Worm (Caenorhabditis elegans): ENCODE measurements around the gene sur-7.

Gene sur-7

DNA sequence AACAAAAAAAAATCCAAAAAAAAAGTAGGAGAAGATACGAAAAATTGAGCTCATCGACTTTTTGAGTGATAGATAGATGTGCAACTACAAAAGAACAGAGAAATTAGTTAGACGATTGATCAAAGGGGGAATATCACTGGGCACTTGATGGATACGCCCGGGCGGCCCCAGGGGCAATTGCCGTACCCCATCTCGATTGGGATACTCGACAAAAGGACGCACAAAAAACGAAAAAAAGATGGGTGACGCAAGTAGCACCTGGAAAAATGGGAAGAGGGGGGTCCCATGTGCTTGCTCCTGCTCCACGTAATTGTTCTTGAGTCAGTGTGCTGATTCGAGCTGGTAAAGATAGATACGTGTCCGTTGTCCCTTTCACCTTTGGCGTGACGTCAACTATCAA, 15.4 kb upstream of the sur-7 start:
- no peak for TF ChIP-seq efl-1 (GFP tag; optimal IDR thresholded peaks at IDR 0.05)
- no peak for TF ChIP-seq nhr-80 (tag; optimal IDR thresholded peaks at IDR 0.05)
- 0 out of 2 replicates have a peak, but pooled peaks have one; percentile 36 for TF ChIP-seq nfyb-1 (GFP tag; IDR thresholded peaks at IDR 0.05)
- no peak for TF ChIP-seq F52B5.7 (tag; optimal IDR thresholded peaks at IDR 0.05)

DNA sequence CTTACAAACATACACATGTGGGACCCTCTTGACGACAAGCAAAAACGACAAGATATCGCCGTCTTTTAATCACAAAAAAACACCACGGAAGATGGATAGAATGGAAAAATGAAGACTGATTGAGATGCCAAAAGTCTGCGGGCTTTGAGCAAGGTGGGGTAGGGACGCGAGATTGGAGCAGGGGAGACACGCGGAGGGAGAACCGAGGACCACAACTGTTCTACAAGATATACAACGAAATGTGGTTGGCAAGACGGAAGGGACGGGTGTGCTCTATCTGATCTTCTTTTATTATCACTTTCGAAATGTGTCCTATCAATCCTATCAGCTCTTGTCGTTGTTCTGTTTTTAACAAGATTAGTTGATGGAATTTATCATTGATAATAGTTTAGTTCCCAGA, 12.8 kb upstream of the sur-7 start:
- TF ChIP-seq nhr-120 (GFP tag; IDR thresholded peaks at IDR 0.05) (no peak), B0261.1 (tag; optimal IDR thresholded peaks at IDR 0.05) (no peak), F33H1.4 (GFP tag; IDR thresholded peaks at IDR 0.05) (no peak), ceh-100 (GFP tag; IDR thresholded peaks at IDR 0.05) (no peak), Y56A3A.18 (GFP tag; IDR thresholded peaks at IDR 0.05) (no peak), lag-1 (GFP tag; IDR thresholded peaks at IDR 0.05) (no peak), pbrm-1 (GFP tag; IDR thresholded peaks at IDR 0.05) (no peak), ztf-26 (tag; optimal IDR thresholded peaks at IDR 0.05) (no peak), dpl-1 (GFP tag; optimal IDR thresholded peaks at IDR 0.05) (no peak), cebp-2 (GFP tag; IDR thresholded peaks at IDR 0.05) (no peak), snpc-1.3 (tag; optimal IDR thresholded peaks at IDR 0.05; ENCODE audit: insufficient read depth) (no peak), lin-40 (tag; optimal IDR thresholded peaks at IDR 0.05) (no peak), rec-8 (tag; optimal IDR thresholded peaks at IDR 0.05) (no peak), unc-62 (GFP tag; optimal IDR thresholded peaks at IDR 0.05) (no peak), egl-44 (GFP tag; IDR thresholded peaks at IDR 0.05) (no peak), him-1 (tag; optimal IDR thresholded peaks at IDR 0.05) (no peak), ztf-6 (GFP tag; IDR thresholded peaks at IDR 0.05) (no peak), sptf-2 (GFP tag; optimal IDR thresholded peaks at IDR 0.05) (no peak), rpc-1 (optimal IDR thresholded peaks at IDR 0.05) (no peak), rpc-1 (tag; optimal IDR thresholded peaks at IDR 0.05) (no peak), mel-28 (tag; optimal IDR thresholded peaks at IDR 0.05; ENCODE audit: borderline replicate concordance) (no peak)

ce11 chrX:16366508-16366907, 9.9 kb upstream of the sur-7 start:
- TF ChIP-seq ceh-79 (tag; optimal IDR thresholded peaks at IDR 0.05) = no peak
- TF ChIP-seq hlh-12 (tag; optimal IDR thresholded peaks at IDR 0.05) = no peak
- TF ChIP-seq ztf-26 (tag; optimal IDR thresholded peaks at IDR 0.05) = no peak
- no peak for TF ChIP-seq unc-130 (GFP tag; optimal IDR thresholded peaks at IDR 0.05)
- no peak for TF ChIP-seq C17E4.6 (GFP tag; IDR thresholded peaks at IDR 0.05)
- TF ChIP-seq F57C9.4 (tag; optimal IDR thresholded peaks at IDR 0.05) = no peak

DNA sequence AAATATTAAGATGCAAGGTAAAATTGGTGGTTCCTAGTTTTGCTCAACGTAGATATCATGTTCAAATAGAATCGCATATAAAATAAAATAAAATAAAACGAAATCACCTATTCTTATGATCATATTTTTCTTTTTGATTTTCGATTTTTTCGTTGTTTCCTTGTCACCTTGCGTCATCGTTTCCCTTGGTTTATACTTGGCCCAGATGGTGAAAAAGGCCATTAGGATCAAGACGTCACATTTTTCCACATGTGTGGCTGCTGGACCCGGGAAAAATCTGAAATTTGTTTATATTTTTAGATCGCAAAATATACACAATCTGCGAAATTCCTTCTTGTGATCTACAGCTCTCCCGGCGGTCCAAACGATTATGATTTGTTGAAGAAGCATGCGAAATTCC, 9.4 kb upstream of the sur-7 start, which contains the start of gene ace-1:
Gene ace-1 (plus strand): TSS at position 301 of the 400 bp plus-strand sequence.
- TF ChIP-seq unc-130 (GFP tag; optimal IDR thresholded peaks at IDR 0.05) (no peak), sea-2 (GFP tag; IDR thresholded peaks at IDR 0.05) (no peak)

DNA sequence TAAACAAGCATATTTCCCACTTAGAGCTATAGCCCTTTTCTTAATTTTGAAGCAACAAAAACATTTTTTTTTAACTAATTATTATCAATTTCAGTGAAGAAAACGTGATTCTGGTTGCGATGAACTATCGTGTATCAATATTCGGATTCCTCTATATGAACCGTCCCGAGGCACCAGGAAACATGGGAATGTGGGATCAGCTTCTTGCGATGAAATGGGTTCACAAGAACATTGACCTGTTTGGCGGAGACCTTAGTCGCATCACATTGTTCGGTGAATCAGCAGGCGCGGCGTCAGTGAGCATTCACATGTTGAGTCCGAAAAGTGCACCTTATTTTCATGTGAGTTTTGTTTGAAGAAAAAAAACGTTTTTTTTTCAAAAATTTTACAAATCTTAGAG, 7.4 kb upstream of the sur-7 start:
- TF ChIP-seq D2030.7 (GFP tag; IDR thresholded peaks at IDR 0.05) (no peak), unc-62 (GFP tag; optimal IDR thresholded peaks at IDR 0.05) (no peak), ztf-6 (GFP tag; IDR thresholded peaks at IDR 0.05) (no peak), lsl-1 (GFP tag; optimal IDR thresholded peaks at IDR 0.05) (no peak), ceh-27 (GFP tag; optimal IDR thresholded peaks at IDR 0.05) (no peak), F33H1.4 (GFP tag; IDR thresholded peaks at IDR 0.05) (no peak), ets-4 (GFP tag; optimal IDR thresholded peaks at IDR 0.05) (no peak), rcor-1 (GFP tag; IDR thresholded peaks at IDR 0.05) (no peak), ekl-4 (GFP tag; IDR thresholded peaks at IDR 0.05) (no peak), snpc-3.4 (tag; optimal IDR thresholded peaks at IDR 0.05) (no peak), egl-44 (GFP tag; IDR thresholded peaks at IDR 0.05) (no peak), unc-130 (GFP tag; optimal IDR thresholded peaks at IDR 0.05) (no peak), zim-3 (tag; optimal IDR thresholded peaks at IDR 0.05) (no peak), Y53F4B.3 (GFP tag; IDR thresholded peaks at IDR 0.05) (no peak), B0019.2 (GFP tag; conservative IDR thresholded peaks at IDR 0.05) (no peak), madf-10 (tag; optimal IDR thresholded peaks at IDR 0.05) (no peak), athp-1 (tag; optimal IDR thresholded peaks at IDR 0.05) (no peak), ztf-3 (GFP tag; optimal IDR thresholded peaks at IDR 0.05) (no peak), B0261.1 (tag; optimal IDR thresholded peaks at IDR 0.05) (no peak)
